Worm (Caenorhabditis elegans): Measurements from ENCODE around the gene F54B11.8.
A peak's percentile ranks its signal among the peaks of the same experiment; 100 is the strongest.

The F54B11.8 gene

DNA sequence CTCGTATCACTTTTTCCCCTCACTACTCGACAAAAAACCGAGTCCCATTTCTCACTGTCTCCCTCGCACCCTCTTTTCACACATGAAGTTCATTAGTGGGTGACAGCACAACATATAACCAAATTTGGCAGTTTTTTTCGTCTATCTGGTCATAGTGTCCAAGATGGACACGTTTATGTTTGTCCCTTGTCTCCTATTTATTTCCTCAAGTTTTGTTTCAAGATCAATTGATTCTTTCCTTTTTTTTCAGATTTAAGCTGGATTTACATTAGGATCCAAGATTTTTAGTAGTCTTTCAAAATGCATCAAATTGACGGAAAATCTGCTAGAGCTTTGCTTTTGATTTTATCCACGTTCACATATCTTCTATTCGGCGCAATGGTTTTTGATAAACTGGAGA lies 35.9 kb upstream of the F54B11.8 start, which contains the start of gene twk-20:
Gene twk-20 (plus strand): TSS at position 301 of the 400 bp plus-strand sequence.
- TF ChIP-seq nhr-237 (tag; optimal IDR thresholded peaks at IDR 0.05), result no peak
- TF ChIP-seq ceh-83 (GFP tag; optimal IDR thresholded peaks at IDR 0.05), result no peak
- TF ChIP-seq ztf-11 (tag; optimal IDR thresholded peaks at IDR 0.05), result no peak
- no peak for TF ChIP-seq elt-1 (tag; optimal IDR thresholded peaks at IDR 0.05; ENCODE audit: borderline replicate concordance, insufficient read depth)
- peak; percentile 20 for TF ChIP-seq ces-1 (GFP tag; optimal IDR thresholded peaks at IDR 0.05)
- TF ChIP-seq hlh-1 (tag; optimal IDR thresholded peaks at IDR 0.05), result no peak

DNA sequence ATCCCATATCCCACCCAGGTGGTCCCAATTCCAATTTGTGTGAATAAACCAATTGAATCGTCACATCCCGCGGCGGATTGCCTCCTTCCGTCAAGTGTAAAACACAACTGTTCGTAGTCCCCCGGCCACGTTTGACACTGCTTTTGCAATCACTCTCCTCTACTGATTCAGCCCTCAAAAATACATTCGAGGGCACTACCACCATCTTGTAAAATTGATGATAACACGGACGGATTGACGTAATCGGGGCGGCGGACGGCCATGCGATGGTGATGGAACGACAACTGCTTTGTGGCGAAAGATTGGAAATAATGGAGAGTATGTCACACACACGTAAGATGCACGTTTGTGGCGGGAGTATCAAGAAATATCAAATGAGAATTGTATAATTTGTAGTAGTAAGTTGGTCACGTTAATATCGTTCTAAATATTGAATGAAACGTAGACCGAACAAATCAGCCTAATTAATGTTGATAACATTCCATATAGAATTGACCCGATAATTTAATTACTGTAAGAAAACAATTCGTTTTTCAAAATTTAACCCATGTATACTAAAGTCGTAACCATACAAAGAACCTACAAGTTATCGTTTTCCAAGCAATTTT lies 34.7 kb upstream of the F54B11.8 start:
- TF ChIP-seq hlh-1 (tag; optimal IDR thresholded peaks at IDR 0.05) (peak; percentile 45), sem-2 (GFP tag; optimal IDR thresholded peaks at IDR 0.05) (no peak), nhr-237 (tag; optimal IDR thresholded peaks at IDR 0.05) (no peak), flh-1 (GFP tag; optimal IDR thresholded peaks at IDR 0.05) (no peak), nhr-2 (tag; optimal IDR thresholded peaks at IDR 0.05) (no peak), ham-2 (GFP tag; optimal IDR thresholded peaks at IDR 0.05) (no peak), lin-13 (tag; optimal IDR thresholded peaks at IDR 0.05) (no peak), unc-120 (tag; optimal IDR thresholded peaks at IDR 0.05; ENCODE audit: poor library complexity, severe bottlenecking) (peak; percentile 84), ceh-43 (GFP tag; optimal IDR thresholded peaks at IDR 0.05) (no peak), unc-62 (GFP tag; optimal IDR thresholded peaks at IDR 0.05) (peak; percentile 28), ces-1 (GFP tag; optimal IDR thresholded peaks at IDR 0.05) (no peak), zip-8 (tag; optimal IDR thresholded peaks at IDR 0.05) (no peak)

DNA sequence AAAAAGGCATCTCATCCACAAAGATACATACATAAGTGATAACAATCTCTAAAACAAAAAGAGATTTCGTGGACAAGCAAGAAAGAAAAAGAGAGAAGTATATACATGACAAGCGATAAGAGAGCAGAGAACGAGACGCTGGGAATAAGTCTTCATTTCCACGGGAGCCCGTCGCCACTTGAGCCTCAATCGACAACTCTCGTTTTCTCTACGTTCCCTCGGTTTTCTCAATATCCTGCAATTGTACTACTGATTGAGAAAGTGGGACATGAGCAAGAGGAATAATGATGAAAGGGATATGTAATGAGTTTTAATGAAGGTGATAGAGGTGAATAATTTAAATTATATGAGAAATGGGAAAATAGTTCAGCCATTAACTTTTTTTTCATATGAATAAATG lies 33.8 kb upstream of the F54B11.8 start:
- no peak for TF ChIP-seq nhr-76 (tag; optimal IDR thresholded peaks at IDR 0.05)
- TF ChIP-seq ceh-39 (tag; optimal IDR thresholded peaks at IDR 0.05), result no peak
- TF ChIP-seq tbx-8 (GFP tag; optimal IDR thresholded peaks at IDR 0.05), result no peak
- peak; percentile 7 for TF ChIP-seq hlh-1 (tag; optimal IDR thresholded peaks at IDR 0.05)
- TF ChIP-seq mab-5 (tag; optimal IDR thresholded peaks at IDR 0.05), result no peak
- no peak for TF ChIP-seq pha-4 (tag; optimal IDR thresholded peaks at IDR 0.05)
- peak; percentile 45 for TF ChIP-seq unc-62 (GFP tag; optimal IDR thresholded peaks at IDR 0.05)
- no peak for TF ChIP-seq lsy-2 (tag; optimal IDR thresholded peaks at IDR 0.05)
- TF ChIP-seq zip-8 (tag; optimal IDR thresholded peaks at IDR 0.05), result no peak
- peak; percentile 43 for TF ChIP-seq unc-120 (tag; optimal IDR thresholded peaks at IDR 0.05; ENCODE audit: poor library complexity, severe bottlenecking)
- no peak for TF ChIP-seq drap-1 (GFP tag; optimal IDR thresholded peaks at IDR 0.05)

DNA sequence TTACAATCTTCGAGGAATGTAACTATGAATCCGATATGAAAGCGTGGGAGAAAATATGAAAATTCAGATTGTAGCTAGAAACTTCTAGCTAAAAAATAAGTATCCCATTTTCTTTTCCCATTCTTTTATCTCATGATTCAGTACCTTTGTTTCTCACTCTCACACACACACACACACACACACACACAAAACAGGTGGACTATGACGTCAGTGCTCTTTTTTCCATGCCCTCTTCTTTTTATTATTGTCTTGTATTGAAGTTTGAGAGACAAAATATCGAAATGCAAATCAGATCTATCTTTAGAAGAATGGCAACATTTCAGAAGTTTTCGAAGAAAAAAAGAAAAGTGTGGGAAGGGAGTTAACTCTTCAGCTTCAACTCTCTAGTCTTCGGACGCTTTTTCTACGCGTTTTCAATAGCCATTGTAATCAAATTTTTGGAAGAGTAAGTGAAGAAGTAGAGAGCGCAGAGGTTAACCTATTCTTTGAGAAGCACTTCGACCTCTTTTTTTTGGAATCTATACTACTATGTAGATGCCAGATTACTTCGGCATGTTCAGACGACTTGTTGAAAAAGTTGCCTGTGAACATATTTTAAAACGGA lies 30.3 kb upstream of the F54B11.8 start:
- TF ChIP-seq mep-1 (tag; optimal IDR thresholded peaks at IDR 0.05) (no peak), ces-1 (GFP tag; optimal IDR thresholded peaks at IDR 0.05) (peak; percentile 72), lsy-2 (tag; optimal IDR thresholded peaks at IDR 0.05) (no peak), zip-8 (tag; optimal IDR thresholded peaks at IDR 0.05) (peak; percentile 28)

DNA sequence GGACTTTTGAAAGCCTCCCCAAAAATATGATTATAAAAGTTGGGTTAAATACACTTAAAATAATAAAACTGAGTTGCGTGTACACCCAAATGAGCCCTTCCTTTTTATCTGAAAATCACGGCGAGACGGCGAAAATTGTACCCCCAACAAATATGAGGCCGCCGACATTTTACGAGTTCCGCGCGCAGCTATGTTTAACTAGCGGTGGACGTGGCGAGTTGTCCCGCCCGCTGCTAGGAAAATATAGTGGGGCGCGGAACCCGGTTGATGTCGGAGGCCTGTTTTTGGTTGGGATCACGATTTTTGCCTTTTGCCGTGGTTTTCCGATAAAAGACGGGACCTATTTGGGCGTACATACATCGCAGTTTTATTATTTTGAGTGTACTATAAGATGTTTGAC lies 29.3 kb upstream of the F54B11.8 start:
- TF ChIP-seq hlh-1 (tag; optimal IDR thresholded peaks at IDR 0.05), result no peak
- TF ChIP-seq unc-120 (tag; optimal IDR thresholded peaks at IDR 0.05; ENCODE audit: poor library complexity, severe bottlenecking), result no peak
- no peak for TF ChIP-seq nhr-12 (tag; optimal IDR thresholded peaks at IDR 0.05)
- TF ChIP-seq bed-3 (GFP tag; optimal IDR thresholded peaks at IDR 0.05), result no peak
- TF ChIP-seq ces-1 (GFP tag; optimal IDR thresholded peaks at IDR 0.05), result no peak
- TF ChIP-seq pha-4 (tag; optimal IDR thresholded peaks at IDR 0.05), result no peak
- TF ChIP-seq ceh-83 (GFP tag; optimal IDR thresholded peaks at IDR 0.05), result no peak
- no peak for TF ChIP-seq mls-2 (tag; optimal IDR thresholded peaks at IDR 0.05)
- TF ChIP-seq ham-2 (GFP tag; optimal IDR thresholded peaks at IDR 0.05), result no peak
- TF ChIP-seq sem-2 (GFP tag; optimal IDR thresholded peaks at IDR 0.05), result no peak
- no peak for TF ChIP-seq elt-3 (tag; optimal IDR thresholded peaks at IDR 0.05)
- no peak for TF ChIP-seq cnd-1 (tag; optimal IDR thresholded peaks at IDR 0.05)
- TF ChIP-seq ceh-43 (GFP tag; optimal IDR thresholded peaks at IDR 0.05), result no peak
- TF ChIP-seq ceh-39 (tag; optimal IDR thresholded peaks at IDR 0.05), result no peak
- TF ChIP-seq M03D4.4 (tag; optimal IDR thresholded peaks at IDR 0.05), result no peak
- TF ChIP-seq lsy-2 (tag; optimal IDR thresholded peaks at IDR 0.05), result no peak
